Worm (Caenorhabditis elegans) whole organism, young adult: ENCODE results near the gene sql-1.

Experiments used
- D2030.7 ChIP-seq: fragments of 200-800 bp; sonication (Bioruptor generic); IDR thresholded peaks from 2 replicates; pipeline ENCODE4 v1.3.6; 2022; ENCODE audit warnings: missing genetic modification reagents, missing genetic modification characterization, missing compliant biosample characterization
- F22D6.2 ChIP-seq: sonication (generic microtip); optimal IDR thresholded peaks from 2 replicates; lab custom pipeline; 2016; ENCODE audit warnings: mild to moderate bottlenecking, missing genetic modification characterization, missing compliant biosample characterization
- F33H1.4 ChIP-seq: fragments of 200-800 bp; sonication (Bioruptor generic); IDR thresholded peaks from 2 replicates; pipeline ENCODE4 v1.3.6; 2022; ENCODE audit warnings: missing genetic modification reagents, missing genetic modification characterization, missing compliant biosample characterization
- ama-1 ChIP-seq, 3 experiments: fragments of 150-350 bp in 1 of 3; sonication (generic microtip) in 2 of 3; optimal IDR thresholded peaks; 2 replicates each; lab custom pipeline; 2014 to 2018; ENCODE audit warnings: missing biosample characterization in 2 of 3, missing genetic modification characterization in 2 of 3, missing genetic modification reagents in 2 of 3
- dpff-1 ChIP-seq: sonication (generic microtip); optimal IDR thresholded peaks from 2 replicates; lab custom pipeline; 2017; ENCODE audit warnings: mild to moderate bottlenecking, missing genetic modification characterization, missing compliant biosample characterization
- pbrm-1 ChIP-seq: fragments of 200-800 bp; sonication (Bioruptor generic); IDR thresholded peaks from 2 replicates; pipeline ENCODE4 v1.3.6; 2022; ENCODE audit warnings: missing genetic modification reagents, missing genetic modification characterization, missing compliant biosample characterization
- rec-8 ChIP-seq, 2 experiments: sonication (generic microtip); optimal IDR thresholded peaks; 2 replicates each; lab custom pipeline; 2016; ENCODE audit warnings: mild to moderate bottlenecking in 2 of 2, missing genetic modification characterization in 2 of 2, missing genetic modification reagents in 2 of 2, missing genotype in 2 of 2, missing biosample characterization in 1 of 2, missing compliant biosample characterization in 1 of 2, moderate library complexity in 1 of 2
- snpc-4 ChIP-seq, 5 experiments: fragments of 150-350 bp in 1 of 5; sonication (generic microtip) in 4 of 5; optimal IDR thresholded peaks; 2 replicates each; lab custom pipeline; 2014 to 2018; ENCODE audit warnings: missing genetic modification characterization in 5 of 5, missing biosample characterization in 3 of 5, antibody characterized with exemption in 2 of 5, mild to moderate bottlenecking in 2 of 5, missing compliant biosample characterization in 2 of 5, missing genotype in 2 of 5, moderate library complexity in 2 of 5, missing genetic modification reagents in 1 of 5

ce11 chrIII:12496449-12496848 lies 2.9 kb upstream of the sql-1 start, which contains the start of gene herd-1:
- TF ChIP-seq D2030.7 (GFP tag; lab: Robert Waterston, UW) (peak; percentile 30; the same call in 1 of the 2 replicates), pbrm-1 (GFP tag; lab: Robert Waterston, UW) (peak; percentile 56; the same call in 1 of the 2 replicates), dpff-1 (tag; lab: Kevin White, UChicago) (no peak), snpc-4 (GFP tag; optimal IDR thresholded peaks at IDR 0.05; lab: Kevin White, UChicago) (no peak), snpc-4 (tag; optimal IDR thresholded peaks at IDR 0.05; lab: Kevin White, UChicago) (no peak), F33H1.4 (GFP tag; lab: Robert Waterston, UW) (no peak; the same call in 1 of the 2 replicates), ama-1 (optimal IDR thresholded peaks at IDR 0.05; lab: Kevin White, UChicago) (no peak), ama-1 (GFP tag; optimal IDR thresholded peaks at IDR 0.05; lab: Kevin White, UChicago) (peak; percentile 28 to 45), F22D6.2 (tag; lab: Kevin White, UChicago) (no peak), rec-8 (tag; optimal IDR thresholded peaks at IDR 0.05; lab: Kevin White, UChicago) (peak in 1 of 2 experiments; percentile 8)
